Worm (Caenorhabditis elegans) whole organism, L1 larva: ENCODE measurements around the gene srw-26.

ENCODE experiments used
- C34B4.2 ChIP-seq: sonication (generic microtip); optimal IDR thresholded peaks from 2 replicates; lab custom pipeline; 2017; ENCODE audit warnings: mild to moderate bottlenecking, missing genetic modification characterization, missing compliant biosample characterization
- alr-1 ChIP-seq: fragments of 200-800 bp; sonication (Bioruptor generic); optimal IDR thresholded peaks from 2 replicates; lab custom pipeline; 2018; ENCODE audit warnings: borderline replicate concordance, mild to moderate bottlenecking, missing genetic modification characterization, missing compliant biosample characterization
- blmp-1 ChIP-seq: fragments of 150-350 bp; optimal IDR thresholded peaks from 2 replicates; lab custom pipeline; 2014; ENCODE audit warnings: missing biosample characterization, missing genetic modification characterization
- ceh-63 ChIP-seq: fragments of 200-800 bp; sonication (Bioruptor generic); optimal IDR thresholded peaks from 2 replicates; lab custom pipeline; 2018; ENCODE audit warnings: mild to moderate bottlenecking, missing genetic modification characterization, missing compliant biosample characterization
- ceh-82 ChIP-seq, 3 experiments: fragments of 150-350 bp in 1 of 3; sonication (generic microtip) in 2 of 3; optimal IDR thresholded peaks; 2 replicates each; lab custom pipeline; 2014 to 2017; ENCODE audit warnings: missing biosample characterization in 3 of 3, missing genetic modification characterization in 3 of 3
- ceh-90 ChIP-seq: sonication (generic microtip); optimal IDR thresholded peaks from 2 replicates; lab custom pipeline; 2016; ENCODE audit warnings: missing genetic modification characterization, missing compliant biosample characterization
- efl-1 ChIP-seq, 4 experiments: fragments of 150-350 bp; optimal IDR thresholded peaks in 3 of 4; peaks in 1 of 4; 1 replicate in 1 of 4; 2 replicates in 3 of 4; lab custom pipeline; 2014; ENCODE audit warnings: missing biosample characterization in 2 of 4, missing genetic modification characterization in 2 of 4, missing genetic modification reagents in 2 of 4
- elt-3 ChIP-seq, 6 experiments: fragments of 150-350 bp in 1 of 6; sonication (generic microtip); optimal IDR thresholded peaks; 2 replicates each; lab custom pipeline; 2017 to 2018; ENCODE audit warnings: missing biosample characterization in 6 of 6, missing genetic modification characterization in 6 of 6, inconsistent platforms in 1 of 6
- ets-5 ChIP-seq: fragments of 200-800 bp; sonication (Bioruptor generic); IDR thresholded peaks from 2 replicates; pipeline ENCODE4 v1.3.6; 2022; ENCODE audit warnings: missing genetic modification characterization, missing compliant biosample characterization
- fkh-10 ChIP-seq: sonication (generic microtip); optimal IDR thresholded peaks from 2 replicates; lab custom pipeline; 2017; ENCODE audit warnings: missing biosample characterization, missing genetic modification reagents, missing genetic modification characterization
- fkh-4 ChIP-seq: sonication (generic microtip); optimal IDR thresholded peaks from 2 replicates; lab custom pipeline; 2016; ENCODE audit warnings: missing compliant biosample characterization, missing genetic modification characterization, borderline replicate concordance
- fkh-8 ChIP-seq: sonication (generic microtip); optimal IDR thresholded peaks from 2 replicates; lab custom pipeline; 2016; ENCODE audit warnings: mild to moderate bottlenecking, missing genetic modification characterization, missing compliant biosample characterization
- fos-1 ChIP-seq: fragments of 150-350 bp; optimal IDR thresholded peaks from 2 replicates; lab custom pipeline; 2014; ENCODE audit warnings: missing biosample characterization, missing genetic modification characterization
- irx-1 ChIP-seq: sonication (generic microtip); optimal IDR thresholded peaks from 2 replicates; lab custom pipeline; 2016; ENCODE audit warnings: missing genetic modification characterization, missing compliant biosample characterization
- jun-1 ChIP-seq: fragments of 150-350 bp; optimal IDR thresholded peaks from 2 replicates; lab custom pipeline; 2014; ENCODE audit warnings: missing biosample characterization, missing genetic modification reagents, missing genetic modification characterization
- lir-3 ChIP-seq: sonication (generic microtip); optimal IDR thresholded peaks from 2 replicates; lab custom pipeline; 2016; ENCODE audit warnings: mild to moderate bottlenecking, missing genetic modification characterization, moderate library complexity, missing compliant biosample characterization; ENCODE audit not compliant: poor library complexity
- mdl-1 ChIP-seq, 2 experiments: fragments of 150-350 bp; optimal IDR thresholded peaks; 2 replicates each; lab custom pipeline; 2014 to 2017; ENCODE audit warnings: missing biosample characterization in 2 of 2, missing genetic modification characterization in 2 of 2, inconsistent platforms in 1 of 2
- nhr-11 ChIP-seq: fragments of 150-350 bp; optimal IDR thresholded peaks from 2 replicates; lab custom pipeline; 2014; ENCODE audit warnings: missing biosample characterization, missing genetic modification characterization
- nhr-237 ChIP-seq: fragments of 150-350 bp; optimal IDR thresholded peaks from 2 replicates; lab custom pipeline; 2014; ENCODE audit warnings: missing biosample characterization, missing genetic modification characterization
- nhr-28 ChIP-seq: fragments of 150-350 bp; optimal IDR thresholded peaks from 2 replicates; lab custom pipeline; 2014; ENCODE audit warnings: missing biosample characterization, missing genetic modification characterization
- nhr-77 ChIP-seq: fragments of 150-350 bp; optimal IDR thresholded peaks from 2 replicates; lab custom pipeline; 2014; ENCODE audit warnings: missing biosample characterization, missing genetic modification characterization
- pag-3 ChIP-seq: sonication (generic microtip); optimal IDR thresholded peaks from 2 replicates; lab custom pipeline; 2017; ENCODE audit warnings: missing genetic modification characterization, mild to moderate bottlenecking, missing compliant biosample characterization, antibody characterized with exemption, borderline replicate concordance; ENCODE audit not compliant: insufficient read depth
- pax-3 ChIP-seq: fragments of 200-800 bp; sonication (Bioruptor generic); optimal IDR thresholded peaks from 2 replicates; lab custom pipeline; 2018; ENCODE audit warnings: mild to moderate bottlenecking, missing genetic modification characterization, moderate library complexity, missing compliant biosample characterization
- sptf-1 ChIP-seq: fragments of 150-350 bp; optimal IDR thresholded peaks from 2 replicates; lab custom pipeline; 2014; ENCODE audit warnings: missing biosample characterization, missing genetic modification characterization
- swsn-7 ChIP-seq: sonication (generic microtip); optimal IDR thresholded peaks from 2 replicates; lab custom pipeline; 2016; ENCODE audit warnings: missing genetic modification characterization, missing compliant biosample characterization
- tbx-2 ChIP-seq: sonication (generic microtip); optimal IDR thresholded peaks from 2 replicates; lab custom pipeline; 2016; ENCODE audit warnings: missing genetic modification characterization, missing compliant biosample characterization
- unc-130 ChIP-seq: fragments of 150-350 bp; optimal IDR thresholded peaks from 2 replicates; lab custom pipeline; 2017; ENCODE audit warnings: missing biosample characterization, missing genetic modification characterization, inconsistent platforms
- unc-30 ChIP-seq: sonication (generic microtip); optimal IDR thresholded peaks from 2 replicates; lab custom pipeline; 2017; ENCODE audit warnings: missing biosample characterization, missing genetic modification characterization
- unc-62 ChIP-seq: fragments of 150-350 bp; optimal IDR thresholded peaks from 2 replicates; lab custom pipeline; 2014; ENCODE audit warnings: missing biosample characterization, missing genetic modification reagents, missing genetic modification characterization
- unc-86 ChIP-seq: sonication (generic microtip); optimal IDR thresholded peaks from 2 replicates; lab custom pipeline; 2016; ENCODE audit warnings: missing genetic modification characterization, missing compliant biosample characterization
- unc-98 ChIP-seq: fragments of 200-800 bp; sonication (Bioruptor generic); IDR thresholded peaks from 2 replicates; pipeline ENCODE4 v1.3.6; 2022; ENCODE audit warnings: missing genetic modification characterization, missing compliant biosample characterization
- zip-4 ChIP-seq: fragments of 200-800 bp; sonication (Bioruptor generic); optimal IDR thresholded peaks from 2 replicates; lab custom pipeline; 2018; ENCODE audit warnings: mild to moderate bottlenecking, missing genetic modification characterization, moderate library complexity, missing compliant biosample characterization
- ztf-4 ChIP-seq: fragments of 150-350 bp; optimal IDR thresholded peaks from 2 replicates; lab custom pipeline; 2014; ENCODE audit warnings: missing biosample characterization, missing genetic modification characterization

srw-26 gene

ce11 chrV:15954932-15955331 lies 22.6 kb upstream of the srw-26 start, which contains the start of gene srw-57:
Gene srw-57 (minus strand): TSS chrV:15955032.
- no peak for TF ChIP-seq fkh-8 (tag; lab: Kevin White, UChicago)
- TF ChIP-seq elt-3 (tag; optimal IDR thresholded peaks at IDR 0.05; lab: Kevin White, UChicago): no peak
- no peak for TF ChIP-seq fos-1 (tag; lab: Kevin White, UChicago)
- TF ChIP-seq pag-3 (tag; lab: Kevin White, UChicago): no peak
- no peak for TF ChIP-seq nhr-11 (tag; lab: Kevin White, UChicago)

- no peak for TF ChIP-seq unc-30
- TF ChIP-seq efl-1 (optimal IDR thresholded peaks at IDR 0.05; lab: Kevin White, UChicago): no peak
- peak in 1 of 2 experiments; percentile 61 for TF ChIP-seq efl-1 (GFP tag; optimal IDR thresholded peaks at IDR 0.05 in 1 of 2; lab: Kevin White, UChicago)
Measured at ce11 chrV:15952762-15953161, 20.5 kb upstream of the srw-26 start, which contains the start of gene srw-56. Gene srw-56 (minus strand): TSS chrV:15952862.

ce11 chrV:15950903-15951302 lies 18.6 kb upstream of the srw-26 start, which contains the start of gene srw-59:
Gene srw-59 (minus strand): TSS chrV:15951003.
- no peak for TF ChIP-seq nhr-28 (tag; lab: Kevin White, UChicago)
- no peak for TF ChIP-seq unc-86 (tag; lab: Kevin White, UChicago)
- TF ChIP-seq unc-130: no peak
- no peak for TF ChIP-seq zip-4
- TF ChIP-seq fkh-10: no peak
- TF ChIP-seq mdl-1 (tag; optimal IDR thresholded peaks at IDR 0.05; lab: Kevin White, UChicago): no peak
- no peak for TF ChIP-seq ceh-90
- no peak for TF ChIP-seq unc-62
- no peak for TF ChIP-seq nhr-237 (tag; lab: Kevin White, UChicago)
- TF ChIP-seq nhr-77 (tag; lab: Kevin White, UChicago): no peak
- no peak for TF ChIP-seq fkh-8 (tag; lab: Kevin White, UChicago)
- TF ChIP-seq pax-3: no peak
- TF ChIP-seq ceh-82 (tag; optimal IDR thresholded peaks at IDR 0.05; lab: Kevin White, UChicago): no peak
- no peak for TF ChIP-seq lir-3 (tag; lab: Kevin White, UChicago)
- TF ChIP-seq jun-1 (tag; lab: Kevin White, UChicago): no peak
- no peak for TF ChIP-seq ztf-4 (tag; lab: Kevin White, UChicago)
- no peak for TF ChIP-seq sptf-1 (tag; lab: Kevin White, UChicago)
- no peak for TF ChIP-seq tbx-2 (tag; lab: Kevin White, UChicago)
- TF ChIP-seq swsn-7 (tag; lab: Kevin White, UChicago): no peak
- TF ChIP-seq ets-5: no peak

- TF ChIP-seq alr-1 (tag; lab: Kevin White, UChicago) (no peak), fkh-4 (tag; lab: Kevin White, UChicago) (no peak), irx-1 (tag; lab: Kevin White, UChicago) (no peak), unc-98 (GFP tag; lab: Robert Waterston, UW) (no peak), blmp-1 (no peak), nhr-11 (tag; lab: Kevin White, UChicago) (no peak), tbx-2 (tag; lab: Kevin White, UChicago) (no peak)
Measured at ce11 chrV:15943125-15943524, 10.8 kb upstream of the srw-26 start, which contains the start of gene srw-53. Gene srw-53 (plus strand): TSS chrV:15943425.

- TF ChIP-seq C34B4.2 (no peak), ceh-63 (GFP tag; lab: Kevin White, UChicago) (no peak), unc-86 (tag; lab: Kevin White, UChicago) (no peak), ceh-82 (tag; optimal IDR thresholded peaks at IDR 0.05; lab: Kevin White, UChicago) (no peak)
Measured at ce11 chrV:15940254-15940653, 8.0 kb upstream of the srw-26 start, which contains the start of gene srw-55. Gene srw-55 (minus strand): TSS chrV:15940354.
